Worm (Caenorhabditis elegans): ENCODE data around the gene F18A11.2.

ce11 chrII:13076301-13076916 is 44.9 kb downstream of the F18A11.2 start:
- TF ChIP-seq nhr-179 (tag; optimal IDR thresholded peaks at IDR 0.05) (no peak), athp-1 (tag; optimal IDR thresholded peaks at IDR 0.05) (no peak), ekl-4 (GFP tag; IDR thresholded peaks at IDR 0.05) (no peak), F49E8.2 (tag; optimal IDR thresholded peaks at IDR 0.05; ENCODE audit: insufficient read depth) (no peak), ets-4 (GFP tag; optimal IDR thresholded peaks at IDR 0.05) (no peak), efl-1 (GFP tag; optimal IDR thresholded peaks at IDR 0.05) (no peak), tlf-1 (GFP tag; optimal IDR thresholded peaks at IDR 0.05) (no peak), ccch-3 (GFP tag; optimal IDR thresholded peaks at IDR 0.05) (no peak)

All from whole organism, young adult.